Worm (Caenorhabditis elegans): ENCODE measurements around the gene srw-44.

Gene srw-44

ce11 chrV:16726915-16727314 lies 46.8 kb downstream of the srw-44 start, which contains the start of gene T25E12.14:
T25E12.14 (plus strand) TSS chrV:16727215.
- TF ChIP-seq hlh-30 (tag; optimal IDR thresholded peaks at IDR 0.05; ENCODE audit: insufficient read depth) (no peak), rnt-1 (tag; optimal IDR thresholded peaks at IDR 0.05) (no peak), pqm-1 (tag; optimal IDR thresholded peaks at IDR 0.05) (no peak), tbx-7 (tag; optimal IDR thresholded peaks at IDR 0.05) (no peak), ttx-3 (tag; optimal IDR thresholded peaks at IDR 0.05) (no peak), npax-4 (tag; optimal IDR thresholded peaks at IDR 0.05) (no peak), fkh-10 (GFP tag; optimal IDR thresholded peaks at IDR 0.05) (no peak), eyg-1 (tag; optimal IDR thresholded peaks at IDR 0.05) (no peak), ets-4 (tag; optimal IDR thresholded peaks at IDR 0.05) (no peak), pros-1 (tag; optimal IDR thresholded peaks at IDR 0.05) (no peak), lim-6 (tag; optimal IDR thresholded peaks at IDR 0.05) (no peak), elt-4 (tag; optimal IDR thresholded peaks at IDR 0.05) (no peak), ceh-30 (tag; optimal IDR thresholded peaks at IDR 0.05) (no peak), zip-5 (tag; optimal IDR thresholded peaks at IDR 0.05) (no peak), unc-3 (GFP tag; conservative IDR thresholded peaks at IDR 0.05) (no peak), unc-3 (tag; optimal IDR thresholded peaks at IDR 0.05) (no peak)

DNA sequence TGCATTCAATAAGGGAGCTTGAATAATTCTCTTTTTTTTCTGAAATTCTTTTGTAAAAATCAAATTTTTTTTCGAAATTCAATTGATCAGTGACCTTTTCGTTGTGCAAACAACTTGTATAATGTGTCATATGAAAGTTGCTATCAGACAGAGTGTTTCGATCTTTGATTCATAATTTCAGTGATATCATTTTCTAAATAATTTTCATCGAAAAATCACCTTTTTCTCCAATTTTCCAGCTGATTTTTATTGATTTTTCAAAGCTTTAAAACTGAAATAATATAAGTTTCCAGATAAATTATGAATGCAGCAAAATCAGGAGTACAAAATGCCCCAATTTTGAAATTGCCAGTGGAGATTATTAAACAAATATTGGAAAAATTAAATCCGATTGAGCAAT lies 48.4 kb downstream of the srw-44 start, which contains the start of gene fbxa-127:
Gene fbxa-127 (plus strand): TSS at position 301 of the 400 bp plus-strand sequence.
- TF ChIP-seq tbx-2 (tag; optimal IDR thresholded peaks at IDR 0.05): no peak
- TF ChIP-seq ceh-45 (GFP tag; IDR thresholded peaks at IDR 0.05): no peak
- no peak for TF ChIP-seq pat-9 (tag; optimal IDR thresholded peaks at IDR 0.05)
- TF ChIP-seq syd-9 (tag; optimal IDR thresholded peaks at IDR 0.05): no peak
- no peak for TF ChIP-seq hlh-30 (tag; optimal IDR thresholded peaks at IDR 0.05; ENCODE audit: insufficient read depth)
- no peak for TF ChIP-seq eyg-1 (tag; optimal IDR thresholded peaks at IDR 0.05)
- TF ChIP-seq C38D4.7 (GFP tag; optimal IDR thresholded peaks at IDR 0.05): no peak
- TF ChIP-seq ceh-24 (tag; optimal IDR thresholded peaks at IDR 0.05): no peak
- TF ChIP-seq fax-1 (tag; optimal IDR thresholded peaks at IDR 0.05): no peak
- TF ChIP-seq tbx-7 (tag; optimal IDR thresholded peaks at IDR 0.05): no peak

DNA sequence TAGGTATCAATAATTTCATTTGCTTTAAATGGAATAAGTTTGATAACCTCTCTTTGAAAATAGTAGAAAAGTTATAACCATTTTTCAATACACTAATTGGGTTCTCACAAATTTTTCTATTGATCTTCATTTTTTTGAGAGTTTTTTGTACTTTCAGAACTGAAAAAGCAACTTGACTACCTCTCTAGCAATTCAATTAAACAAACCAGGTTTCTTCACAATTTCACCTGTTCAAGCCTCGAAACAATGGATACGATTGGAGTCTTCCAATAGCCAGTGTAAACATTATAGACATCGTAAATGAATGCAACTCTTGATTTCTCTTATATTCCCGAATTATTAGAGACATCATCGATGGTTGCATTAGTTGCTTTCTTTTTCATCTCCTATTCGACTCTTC lies 49.9 kb downstream of the srw-44 start, which contains the start of gene srz-99:
Gene srz-99 (plus strand): TSS at position 301 of the 400 bp plus-strand sequence.
- TF ChIP-seq pha-4 (tag; optimal IDR thresholded peaks at IDR 0.05) (no peak), hlh-8 (tag; optimal IDR thresholded peaks at IDR 0.05) (no peak), ceh-24 (tag; optimal IDR thresholded peaks at IDR 0.05) (no peak), syd-9 (tag; optimal IDR thresholded peaks at IDR 0.05) (no peak), tbx-2 (tag; optimal IDR thresholded peaks at IDR 0.05) (no peak), elt-2 (tag; optimal IDR thresholded peaks at IDR 0.05) (no peak), sox-4 (tag; optimal IDR thresholded peaks at IDR 0.05) (no peak), dmd-4 (tag; optimal IDR thresholded peaks at IDR 0.05; ENCODE audit: borderline replicate concordance) (no peak), pat-9 (tag; optimal IDR thresholded peaks at IDR 0.05) (no peak), ceh-19 (GFP tag; optimal IDR thresholded peaks at IDR 0.05) (no peak), hlh-13 (GFP tag; optimal IDR thresholded peaks at IDR 0.05) (no peak), F13H6.1 (tag; optimal IDR thresholded peaks at IDR 0.05) (no peak), ahr-1 (tag; optimal IDR thresholded peaks at IDR 0.05) (no peak), tbx-7 (tag; optimal IDR thresholded peaks at IDR 0.05) (no peak), nhr-11 (tag; optimal IDR thresholded peaks at IDR 0.05) (no peak), eyg-1 (tag; optimal IDR thresholded peaks at IDR 0.05) (no peak), ceh-31 (tag; optimal IDR thresholded peaks at IDR 0.05) (no peak), unc-42 (tag; optimal IDR thresholded peaks at IDR 0.05) (no peak)

DNA sequence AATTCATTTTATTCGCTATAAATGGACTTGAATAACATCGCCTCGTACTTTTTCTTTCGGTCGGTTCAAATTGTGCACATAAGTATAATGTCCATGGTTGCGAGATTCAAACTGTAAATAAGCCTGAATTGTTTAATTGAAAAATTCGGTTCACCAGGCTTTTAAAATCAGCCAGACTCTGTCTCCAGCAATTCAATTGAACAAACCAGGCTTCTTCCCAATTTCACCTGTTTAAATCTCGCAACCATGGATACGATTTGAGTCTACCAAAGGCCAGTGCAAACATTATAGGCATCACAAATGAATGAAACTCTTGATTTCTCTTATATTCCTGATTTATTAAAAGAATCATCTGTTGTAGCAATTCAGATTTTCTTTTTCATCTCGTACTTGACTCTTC lies 51.5 kb downstream of the srw-44 start, which contains the start of gene srz-100:
Gene srz-100 (plus strand): TSS at position 301 of the 400 bp plus-strand sequence.
- TF ChIP-seq pat-9 (tag; optimal IDR thresholded peaks at IDR 0.05): no peak
- no peak for TF ChIP-seq ahr-1 (tag; optimal IDR thresholded peaks at IDR 0.05)
- no peak for TF ChIP-seq T23F11.4 (GFP tag; optimal IDR thresholded peaks at IDR 0.05)
- no peak for TF ChIP-seq ceh-45 (GFP tag; IDR thresholded peaks at IDR 0.05)
- TF ChIP-seq pag-3 (tag; optimal IDR thresholded peaks at IDR 0.05; ENCODE audit: borderline replicate concordance): no peak
- TF ChIP-seq nhr-232 (tag; optimal IDR thresholded peaks at IDR 0.05): no peak
- TF ChIP-seq ceh-6 (GFP tag; optimal IDR thresholded peaks at IDR 0.05): no peak
- TF ChIP-seq lim-6 (tag; optimal IDR thresholded peaks at IDR 0.05): no peak
- TF ChIP-seq ceh-30 (tag; optimal IDR thresholded peaks at IDR 0.05): no peak
- no peak for TF ChIP-seq nfya-1 (tag; optimal IDR thresholded peaks at IDR 0.05)
- TF ChIP-seq pha-4 (tag; optimal IDR thresholded peaks at IDR 0.05): no peak
- no peak for TF ChIP-seq pros-1 (tag; optimal IDR thresholded peaks at IDR 0.05)
- no peak for TF ChIP-seq ceh-9 (tag; optimal IDR thresholded peaks at IDR 0.05)
- TF ChIP-seq rnt-1 (tag; optimal IDR thresholded peaks at IDR 0.05): no peak

Data from whole organism, late embryonic.